Fruit fly (Drosophila melanogaster) whole organism, embryonic: Measurements from ENCODE around the gene Eig71Eg.

ENCODE experiments used
- Aef1 ChIP-seq: fragments of 200-800 bp; sonication (Bioruptor generic); IDR thresholded peaks from 3 replicates; pipeline ENCODE4 v1.3.6; 2022; ENCODE audit warnings: missing biosample characterization, missing genetic modification characterization
- Bdp1 ChIP-seq: fragments of 200-800 bp; sonication (Bioruptor generic); optimal IDR thresholded peaks from 3 replicates; lab custom pipeline; 2016; ENCODE audit warnings: missing biosample characterization, missing genetic modification characterization
- CG10274 ChIP-seq: fragments of 200-800 bp; sonication (Bioruptor generic); optimal IDR thresholded peaks from 3 replicates; lab custom pipeline; 2017; ENCODE audit warnings: missing biosample characterization, mild to moderate bottlenecking, missing genetic modification characterization
- CG10565 ChIP-seq: fragments of 200-800 bp; sonication (Bioruptor generic); optimal IDR thresholded peaks from 3 replicates; lab custom pipeline; 2016; ENCODE audit warnings: missing biosample characterization, mild to moderate bottlenecking, missing genetic modification characterization
- CG11504 ChIP-seq: fragments of 200-800 bp; sonication (Bioruptor generic); optimal IDR thresholded peaks from 3 replicates; lab custom pipeline; 2019; ENCODE audit warnings: missing biosample characterization, mild to moderate bottlenecking, missing genetic modification characterization, moderate library complexity
- CG12104 ChIP-seq: fragments of 200-800 bp; sonication (Bioruptor generic); optimal IDR thresholded peaks from 3 replicates; lab custom pipeline; 2016; ENCODE audit warnings: missing biosample characterization, missing genetic modification characterization
- CG12155 ChIP-seq: fragments of 200-800 bp; sonication (Bioruptor generic); optimal IDR thresholded peaks from 3 replicates; lab custom pipeline; 2016; ENCODE audit warnings: missing biosample characterization, missing genetic modification characterization
- CG14710 ChIP-seq: fragments of 200-800 bp; sonication (Bioruptor generic); optimal IDR thresholded peaks from 3 replicates; lab custom pipeline; 2019; ENCODE audit warnings: missing biosample characterization, mild to moderate bottlenecking, missing genetic modification characterization, moderate library complexity
- CG17359 ChIP-seq: fragments of 200-800 bp; sonication (Bioruptor generic); optimal IDR thresholded peaks from 3 replicates; lab custom pipeline; 2018; ENCODE audit warnings: missing biosample characterization, mild to moderate bottlenecking, missing genetic modification characterization, moderate library complexity
- CG1832 ChIP-seq: fragments of 200-800 bp; sonication (Bioruptor generic); optimal IDR thresholded peaks from 2 replicates; lab custom pipeline; 2017; ENCODE audit warnings: missing biosample characterization, mild to moderate bottlenecking, missing genetic modification characterization, inconsistent platforms
- CG2199 ChIP-seq: fragments of 200-800 bp; sonication (Bioruptor generic); IDR thresholded peaks from 3 replicates; pipeline ENCODE4 v1.3.6; 2022; ENCODE audit warnings: missing biosample characterization, missing genetic modification characterization
- CG30431 ChIP-seq: fragments of 200-800 bp; sonication (Bioruptor generic); optimal IDR thresholded peaks from 2 replicates; lab custom pipeline; 2017; ENCODE audit warnings: missing biosample characterization, missing genetic modification characterization
- CG32767 ChIP-seq: fragments of 200-800 bp; sonication (Bioruptor generic); IDR thresholded peaks from 2 replicates; pipeline ENCODE4 v1.3.6; 2022; ENCODE audit warnings: missing biosample characterization, missing genetic modification characterization
- CG33557 ChIP-seq: fragments of 200-800 bp; sonication (Bioruptor generic); optimal IDR thresholded peaks from 2 replicates; lab custom pipeline; 2019; ENCODE audit warnings: missing biosample characterization, mild to moderate bottlenecking, missing genetic modification characterization, moderate library complexity
- CG4282 ChIP-seq: fragments of 200-800 bp; sonication (Bioruptor generic); optimal IDR thresholded peaks from 2 replicates; lab custom pipeline; 2016; ENCODE audit warnings: missing biosample characterization, missing genetic modification characterization
- CG4360 ChIP-seq: fragments of 200-800 bp; sonication (Bioruptor generic); IDR thresholded peaks from 2 replicates; pipeline ENCODE4 v1.3.6; 2022; ENCODE audit warnings: missing biosample characterization, missing genetic modification characterization
- CG6254 ChIP-seq: fragments of 200-800 bp; sonication (Bioruptor generic); optimal IDR thresholded peaks from 3 replicates; lab custom pipeline; 2017; ENCODE audit warnings: mild to moderate bottlenecking, missing biosample characterization, missing genetic modification reagents, missing genetic modification characterization
- CG6689 ChIP-seq: fragments of 200-800 bp; sonication (Bioruptor generic); IDR thresholded peaks from 2 replicates; pipeline ENCODE4 v1.3.6; 2022; ENCODE audit warnings: missing biosample characterization, missing genetic modification characterization
- CG7271 ChIP-seq: fragments of 200-800 bp; sonication (Bioruptor generic); optimal IDR thresholded peaks from 2 replicates; lab custom pipeline; 2018; ENCODE audit warnings: missing biosample characterization, mild to moderate bottlenecking, missing genetic modification characterization, moderate library complexity
- CG7357 ChIP-seq: fragments of 200-800 bp; sonication (Bioruptor generic); IDR thresholded peaks from 3 replicates; pipeline ENCODE4 v1.3.6; 2022; ENCODE audit warnings: missing biosample characterization, missing genetic modification characterization
- CG7928 ChIP-seq: fragments of 200-800 bp; sonication (Bioruptor generic); optimal IDR thresholded peaks from 2 replicates; lab custom pipeline; 2017; ENCODE audit warnings: missing biosample characterization, mild to moderate bottlenecking, missing genetic modification characterization
- E2f2 ChIP-seq: fragments of 200-800 bp; sonication (Bioruptor generic); IDR thresholded peaks from 2 replicates; pipeline ENCODE4 v1.3.6; 2022; ENCODE audit warnings: missing biosample characterization, missing genetic modification characterization
- Gsc ChIP-seq: fragments of 200-800 bp; sonication (Bioruptor generic); IDR thresholded peaks from 2 replicates; pipeline ENCODE4 v1.3.6; 2022; ENCODE audit warnings: missing biosample characterization, missing genetic modification characterization
- Hr3 ChIP-seq: fragments of 200-800 bp; sonication (Bioruptor generic); optimal IDR thresholded peaks from 3 replicates; lab custom pipeline; 2016; ENCODE audit warnings: missing biosample characterization, missing genetic modification characterization
- NC2α ChIP-seq: fragments of 200-800 bp; sonication (Bioruptor generic); optimal IDR thresholded peaks from 2 replicates; lab custom pipeline; 2016; ENCODE audit warnings: missing biosample characterization, missing genetic modification characterization
- NfI ChIP-seq: fragments of 200-800 bp; sonication (Bioruptor generic); optimal IDR thresholded peaks from 3 replicates; lab custom pipeline; 2018; ENCODE audit warnings: missing biosample characterization, mild to moderate bottlenecking, missing genetic modification characterization, moderate library complexity
- Oli ChIP-seq: fragments of 200-800 bp; sonication (Bioruptor generic); optimal IDR thresholded peaks from 2 replicates; lab custom pipeline; 2018; ENCODE audit warnings: missing biosample characterization, mild to moderate bottlenecking, missing genetic modification characterization, moderate library complexity
- Pdp1 ChIP-seq, 2 experiments: fragments of 200-800 bp; sonication (Bioruptor generic); optimal IDR thresholded peaks; 3 replicates each; lab custom pipeline; 2016; ENCODE audit warnings: missing biosample characterization in 2 of 2, missing genetic modification characterization in 2 of 2, mild to moderate bottlenecking in 1 of 2, moderate library complexity in 1 of 2
- Scr ChIP-seq: fragments of 200-800 bp; sonication (Bioruptor generic); IDR thresholded peaks from 2 replicates; pipeline ENCODE4 v1.3.6; 2022; ENCODE audit warnings: missing biosample characterization, missing genetic modification characterization; ENCODE audit not compliant: partially characterized antibody
- Sox100B ChIP-seq: fragments of 200-800 bp; sonication (Bioruptor generic); optimal IDR thresholded peaks from 3 replicates; lab custom pipeline; 2018; ENCODE audit warnings: missing biosample characterization, mild to moderate bottlenecking, missing genetic modification characterization
- az2 ChIP-seq: fragments of 200-800 bp; sonication (Bioruptor generic); optimal IDR thresholded peaks from 3 replicates; lab custom pipeline; 2016; ENCODE audit warnings: missing biosample characterization, missing genetic modification characterization
- cato ChIP-seq: fragments of 200-800 bp; sonication (Bioruptor generic); optimal IDR thresholded peaks from 2 replicates; lab custom pipeline; 2016; ENCODE audit warnings: missing biosample characterization, missing genetic modification characterization, borderline replicate concordance
- chinmo ChIP-seq: fragments of 200-800 bp; sonication (Bioruptor generic); IDR thresholded peaks from 4 replicates; pipeline ENCODE4 v1.3.6; 2022; ENCODE audit warnings: missing biosample characterization, missing genetic modification characterization; ENCODE audit not compliant: partially characterized antibody
- ci ChIP-seq: fragments of 200-800 bp; sonication (Bioruptor generic); IDR thresholded peaks from 3 replicates; pipeline ENCODE4 v1.3.6; 2022; ENCODE audit warnings: missing biosample characterization, missing genetic modification characterization
- corto ChIP-seq: fragments of 200-800 bp; sonication (Bioruptor generic); optimal IDR thresholded peaks from 2 replicates; lab custom pipeline; 2016; ENCODE audit warnings: missing biosample characterization, mild to moderate bottlenecking, missing genetic modification characterization, moderate library complexity
- crol ChIP-seq: fragments of 200-800 bp; sonication (Bioruptor generic); IDR thresholded peaks from 2 replicates; pipeline ENCODE4 v1.3.6; 2022; ENCODE audit warnings: missing biosample characterization, missing genetic modification characterization
- eve ChIP-seq, 2 experiments: fragments of >200 bp; optimal IDR thresholded peaks; 2 replicates each; lab custom pipeline; 2017; ENCODE audit warnings: missing biosample characterization in 2 of 2, missing genetic modification characterization in 2 of 2
- fd96Cb ChIP-seq: fragments of 200-800 bp; sonication (Bioruptor generic); optimal IDR thresholded peaks from 2 replicates; lab custom pipeline; 2018; ENCODE audit warnings: missing biosample characterization, mild to moderate bottlenecking, missing genetic modification characterization, moderate library complexity
- jigr1 ChIP-seq: fragments of 200-800 bp; sonication (Bioruptor generic); IDR thresholded peaks from 3 replicates; pipeline ENCODE4 v1.3.6; 2022; ENCODE audit warnings: missing biosample characterization, missing genetic modification characterization
- odd ChIP-seq: fragments of 200-800 bp; sonication (Bioruptor generic); optimal IDR thresholded peaks from 2 replicates; lab custom pipeline; 2017; ENCODE audit warnings: missing biosample characterization, mild to moderate bottlenecking, missing genetic modification characterization
- org-1 ChIP-seq: fragments of 200-800 bp; sonication (Bioruptor generic); optimal IDR thresholded peaks from 2 replicates; lab custom pipeline; 2017; ENCODE audit warnings: missing biosample characterization, missing genetic modification characterization
- p53 ChIP-seq: fragments of 200-800 bp; sonication (Bioruptor generic); optimal IDR thresholded peaks from 2 replicates; lab custom pipeline; 2016; ENCODE audit warnings: missing biosample characterization, missing genetic modification characterization
- psq ChIP-seq: fragments of 200-800 bp; sonication (Bioruptor generic); optimal IDR thresholded peaks from 2 replicates; lab custom pipeline; 2017; ENCODE audit warnings: missing biosample characterization, missing genetic modification characterization
- salm ChIP-seq: fragments of 200-800 bp; sonication (Bioruptor generic); optimal IDR thresholded peaks from 2 replicates; lab custom pipeline; 2018; ENCODE audit warnings: missing biosample characterization, mild to moderate bottlenecking, missing genetic modification characterization
- sim ChIP-seq: fragments of 200-800 bp; sonication (Bioruptor generic); IDR thresholded peaks from 2 replicates; pipeline ENCODE4 v1.3.6; 2022; ENCODE audit warnings: missing biosample characterization, missing genetic modification characterization
- twi ChIP-seq: fragments of 200-800 bp; optimal IDR thresholded peaks from 2 replicates; lab custom pipeline; 2019; ENCODE audit warnings: missing biosample characterization, mild to moderate bottlenecking, missing genetic modification characterization, moderate library complexity
- vvl ChIP-seq: fragments of 200-800 bp; sonication (Bioruptor generic); IDR thresholded peaks from 2 replicates; pipeline ENCODE4 v1.3.6; 2022; ENCODE audit warnings: missing biosample characterization, missing genetic modification characterization
- wor ChIP-seq: fragments of 200-800 bp; sonication (Bioruptor generic); IDR thresholded peaks from 2 replicates; pipeline ENCODE4 v1.3.6; 2022; ENCODE audit warnings: missing biosample characterization, missing genetic modification characterization
- zf30C ChIP-seq: fragments of 200-800 bp; sonication (Bioruptor generic); optimal IDR thresholded peaks from 3 replicates; lab custom pipeline; 2018; ENCODE audit warnings: missing biosample characterization, mild to moderate bottlenecking, missing genetic modification characterization

Eig71Eg gene

DNA sequence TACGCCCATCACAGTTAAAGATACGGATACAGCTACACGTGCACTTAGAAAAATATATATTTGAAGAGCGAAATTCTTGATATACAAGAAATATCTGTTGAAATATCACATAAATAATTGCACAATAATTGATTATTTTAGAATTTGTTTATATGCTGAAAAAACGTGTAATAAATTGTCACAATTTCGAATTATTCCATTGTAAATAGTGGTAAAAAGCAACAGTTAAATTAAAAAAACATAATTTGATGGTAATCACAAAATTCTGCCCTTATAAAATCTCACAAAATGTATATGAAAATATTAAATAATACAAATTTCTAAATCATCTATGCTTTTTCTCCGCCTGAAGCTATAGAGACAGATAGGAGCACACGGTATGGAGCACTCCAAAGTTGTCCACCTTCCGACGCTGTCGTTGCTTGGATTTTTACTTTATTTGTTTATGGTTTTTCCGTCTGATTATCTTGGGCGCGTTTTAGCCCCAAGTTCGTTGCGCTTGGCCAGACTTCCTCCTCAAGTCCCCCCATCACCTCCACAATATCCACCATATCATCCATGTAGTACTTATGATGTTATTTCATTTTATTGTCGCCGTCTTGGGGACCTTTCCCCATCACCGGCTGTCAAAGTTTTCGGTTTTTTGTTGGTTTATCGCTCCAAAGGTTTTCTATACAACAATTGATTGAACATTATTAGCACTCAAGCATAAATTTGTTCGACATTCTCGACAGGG is 47.0 kb downstream of the Eig71Eg start (continued):
- peak; percentile 9; the same call in 1 of the 2 replicates for TF ChIP-seq E2f2
- TF ChIP-seq CG33557 (GFP tag; lab: Kevin White, UChicago) = peak; percentile 57
- peak; percentile 29 for TF ChIP-seq CG12155 (GFP tag; lab: Kevin White, UChicago)
- TF ChIP-seq corto (GFP tag; lab: Kevin White, UChicago) = no peak
- TF ChIP-seq sim (GFP tag; lab: Robert Waterston, UW) = 0 out of 2 replicates have a peak, but pooled peaks have one; percentile 22
- no peak for TF ChIP-seq CG7271 (tag; lab: Kevin White, UChicago)
- TF ChIP-seq CG6689 (GFP tag; lab: Robert Waterston, UW) = peak; percentile 55
- peak; percentile 17 for TF ChIP-seq psq
- peak; percentile 69 for TF ChIP-seq CG17359 (tag; lab: Kevin White, UChicago)
- peak; percentile 23 for TF ChIP-seq cato
- peak; percentile 6 for TF ChIP-seq NfI (GFP tag; lab: Kevin White, UChicago)
- TF ChIP-seq crol (GFP tag; lab: Robert Waterston, UW) = peak; percentile 80
- TF ChIP-seq CG10565 (GFP tag; lab: Kevin White, UChicago) = no peak
- no peak for TF ChIP-seq CG7928
- peak; percentile 27 for TF ChIP-seq salm
- peak; percentile 84 for TF ChIP-seq CG14710 (tag; lab: Kevin White, UChicago)
- no peak for TF ChIP-seq NC2α (GFP tag; lab: Kevin White, UChicago)
- TF ChIP-seq fd96Cb = peak; percentile 73
- TF ChIP-seq Oli (tag; lab: Kevin White, UChicago) = peak; percentile 73
- TF ChIP-seq Sox100B (GFP tag; lab: Kevin White, UChicago) = peak; percentile 80
- TF ChIP-seq CG12104 (GFP tag; lab: Kevin White, UChicago) = peak; percentile 55
- peak; percentile 11 for TF ChIP-seq CG30431 (GFP tag; lab: Kevin White, UChicago)
- TF ChIP-seq chinmo (GFP tag; lab: Robert Waterston, UW) = 0 out of 4 replicates have a peak, but pooled peaks have one; percentile 50
- TF ChIP-seq vvl (GFP tag; lab: Robert Waterston, UW) = peak; percentile 13; the same call in 1 of the 2 replicates
- peak; percentile 41; the same call in 1 of the 3 replicates for TF ChIP-seq CG7357 (GFP tag; lab: Robert Waterston, UW)
- peak; percentile 83 for TF ChIP-seq CG11504 (tag; lab: Kevin White, UChicago)
- peak; percentile 56 for TF ChIP-seq zf30C (GFP tag; lab: Kevin White, UChicago)
- TF ChIP-seq jigr1 = no peak
- peak; percentile 74; the same call in 1 of the 3 replicates for TF ChIP-seq CG2199 (GFP tag; lab: Robert Waterston, UW)
- TF ChIP-seq CG32767 (GFP tag; lab: Robert Waterston, UW) = 0 out of 2 replicates have a peak, but pooled peaks have one; percentile 32
- TF ChIP-seq eve (GFP tag; optimal IDR thresholded peaks at IDR 0.05; lab: Kevin White, UChicago) = peak in 1 of 2 experiments; percentile 35
- no peak for TF ChIP-seq CG1832 (GFP tag; lab: Kevin White, UChicago)
- no peak for TF ChIP-seq CG4282 (GFP tag; lab: Kevin White, UChicago)
- TF ChIP-seq twi (tag; lab: Kevin White, UChicago) = peak; percentile 12
- peak; percentile 69 for TF ChIP-seq az2 (GFP tag; lab: Kevin White, UChicago)
- TF ChIP-seq p53 (GFP tag; lab: Kevin White, UChicago) = no peak
- TF ChIP-seq CG10274 (GFP tag; lab: Kevin White, UChicago) = no peak
- no peak for TF ChIP-seq Aef1 (GFP tag; lab: Robert Waterston, UW)
- no peak for TF ChIP-seq CG4360 (GFP tag; lab: Robert Waterston, UW)
- peak; percentile 34 for TF ChIP-seq org-1 (GFP tag; lab: Kevin White, UChicago)
- 0 out of 3 replicates have a peak, but pooled peaks have one; percentile 31 for TF ChIP-seq ci (GFP tag; lab: Robert Waterston, UW)
- peak; percentile 49; the same call in 1 of the 2 replicates for TF ChIP-seq wor (GFP tag; lab: Robert Waterston, UW)
- peak; percentile 68 for TF ChIP-seq Hr3 (GFP tag; lab: Kevin White, UChicago)
- TF ChIP-seq Pdp1 (GFP tag; optimal IDR thresholded peaks at IDR 0.05; lab: Kevin White, UChicago) = peak in 1 of 2 experiments; percentile 49
- no peak for TF ChIP-seq Scr (GFP tag; lab: Robert Waterston, UW)
- no peak for TF ChIP-seq Bdp1 (GFP tag; lab: Kevin White, UChicago)
- peak; percentile 41 for TF ChIP-seq odd (GFP tag; lab: Kevin White, UChicago)
- peak; percentile 31 for TF ChIP-seq CG6254 (GFP tag; lab: Kevin White, UChicago)
- no peak for TF ChIP-seq Gsc (GFP tag; lab: Robert Waterston, UW)
